Fruit fly (Drosophila melanogaster) whole organism, embryonic: ENCODE measurements around the gene Nup43.
A peak's percentile ranks its signal among the peaks of the same experiment; 100 is the strongest.

Experiments
- ATbp ChIP-seq: fragments of 200-800 bp; sonication (Bioruptor generic); optimal IDR thresholded peaks from 2 replicates; lab custom pipeline; 2017; ENCODE audit warnings: missing biosample characterization, mild to moderate bottlenecking, missing genetic modification characterization, missing genetic modification reagents
- B-H2 ChIP-seq: fragments of 200-800 bp; sonication (Bioruptor generic); optimal IDR thresholded peaks from 2 replicates; lab custom pipeline; 2018; ENCODE audit warnings: missing biosample characterization, mild to moderate bottlenecking, missing genetic modification characterization
- Blimp-1 ChIP-seq: fragments of 200-800 bp; sonication (Bioruptor generic); optimal IDR thresholded peaks from 3 replicates; lab custom pipeline; 2018; ENCODE audit warnings: missing biosample characterization, missing genetic modification characterization, mild to moderate bottlenecking, moderate library complexity, missing genetic modification reagents
- CG10462 ChIP-seq: fragments of 200-800 bp; sonication (Bioruptor generic); optimal IDR thresholded peaks from 2 replicates; lab custom pipeline; 2016; ENCODE audit warnings: missing biosample characterization, missing genetic modification characterization
- CG11695 ChIP-seq: fragments of 200-800 bp; sonication (Bioruptor generic); IDR thresholded peaks from 3 replicates; pipeline ENCODE4 v1.3.6; 2022; ENCODE audit warnings: missing biosample characterization, missing genetic modification characterization
- CG12071 ChIP-seq: fragments of 200-800 bp; sonication (Bioruptor generic); optimal IDR thresholded peaks from 3 replicates; lab custom pipeline; 2018; ENCODE audit warnings: missing biosample characterization, mild to moderate bottlenecking, missing genetic modification characterization
- CG12219 ChIP-seq: fragments of 200-800 bp; sonication (Bioruptor generic); optimal IDR thresholded peaks from 3 replicates; lab custom pipeline; 2018; ENCODE audit warnings: missing biosample characterization, mild to moderate bottlenecking, missing genetic modification characterization
- CG12236 ChIP-seq: fragments of 200-800 bp; sonication (Bioruptor generic); optimal IDR thresholded peaks from 2 replicates; lab custom pipeline; 2016; ENCODE audit warnings: missing biosample characterization, missing genetic modification characterization
- CG14050 ChIP-seq: fragments of 200-800 bp; sonication (Bioruptor generic); IDR thresholded peaks from 3 replicates; pipeline ENCODE4 v1.3.6; 2022; ENCODE audit warnings: missing biosample characterization, missing genetic modification characterization
- CG14667 ChIP-seq: fragments of 200-800 bp; sonication (Bioruptor generic); IDR thresholded peaks from 2 replicates; pipeline ENCODE4 v1.3.6; 2022; ENCODE audit warnings: missing biosample characterization, missing genetic modification characterization
- CG14710 ChIP-seq: fragments of 200-800 bp; sonication (Bioruptor generic); optimal IDR thresholded peaks from 3 replicates; lab custom pipeline; 2019; ENCODE audit warnings: missing biosample characterization, mild to moderate bottlenecking, missing genetic modification characterization, moderate library complexity
- CG14860 ChIP-seq: fragments of 200-800 bp; sonication (Bioruptor generic); IDR thresholded peaks from 3 replicates; pipeline ENCODE4 v1.3.6; 2022; ENCODE audit warnings: missing biosample characterization, missing genetic modification characterization; ENCODE audit not compliant: partially characterized antibody
- CG16779 ChIP-seq: fragments of 200-800 bp; sonication (Bioruptor generic); IDR thresholded peaks from 2 replicates; pipeline ENCODE4 v1.3.6; 2022; ENCODE audit warnings: missing biosample characterization, missing genetic modification characterization
- CG17912 ChIP-seq: fragments of 200-800 bp; sonication (Bioruptor generic); optimal IDR thresholded peaks from 2 replicates; lab custom pipeline; 2018; ENCODE audit warnings: missing biosample characterization, mild to moderate bottlenecking, missing genetic modification characterization
- CG31441 ChIP-seq: fragments of 200-800 bp; sonication (Bioruptor generic); IDR thresholded peaks from 2 replicates; pipeline ENCODE4 v1.3.6; 2022; ENCODE audit warnings: missing biosample characterization, missing genetic modification characterization
- CG3838 ChIP-seq: fragments of 200-800 bp; sonication (Bioruptor generic); optimal IDR thresholded peaks from 3 replicates; lab custom pipeline; 2016; ENCODE audit warnings: missing biosample characterization, missing genetic modification characterization
- CG4617 ChIP-seq: fragments of 200-800 bp; sonication (Bioruptor generic); optimal IDR thresholded peaks from 3 replicates; lab custom pipeline; 2016; ENCODE audit warnings: missing biosample characterization, missing genetic modification characterization, borderline replicate concordance
- CG4854 ChIP-seq: fragments of 200-800 bp; sonication (Bioruptor generic); optimal IDR thresholded peaks from 2 replicates; lab custom pipeline; 2016; ENCODE audit warnings: missing biosample characterization, missing genetic modification characterization, inconsistent platforms
- CG5953 ChIP-seq: fragments of 200-800 bp; sonication (Bioruptor generic); IDR thresholded peaks from 2 replicates; pipeline ENCODE4 v1.3.6; 2022; ENCODE audit warnings: missing biosample characterization, missing genetic modification characterization
- Dad ChIP-seq: fragments of 200-800 bp; sonication (Bioruptor generic); optimal IDR thresholded peaks from 3 replicates; lab custom pipeline; 2016; ENCODE audit warnings: missing biosample characterization, missing genetic modification characterization
- Doc2 ChIP-seq: fragments of 200-800 bp; sonication (Bioruptor generic); IDR thresholded peaks from 2 replicates; pipeline ENCODE4 v1.3.6; 2022; ENCODE audit warnings: missing biosample characterization, missing genetic modification characterization
- E2f2 ChIP-seq: fragments of 200-800 bp; sonication (Bioruptor generic); IDR thresholded peaks from 2 replicates; pipeline ENCODE4 v1.3.6; 2022; ENCODE audit warnings: missing biosample characterization, missing genetic modification characterization
- Ets97D ChIP-seq: fragments of 200-800 bp; sonication (Bioruptor generic); optimal IDR thresholded peaks from 3 replicates; lab custom pipeline; 2016; ENCODE audit warnings: missing biosample characterization, missing genetic modification characterization
- Fer1 ChIP-seq: fragments of 200-800 bp; sonication (Bioruptor generic); optimal IDR thresholded peaks from 2 replicates; lab custom pipeline; 2017; ENCODE audit warnings: missing biosample characterization, mild to moderate bottlenecking, missing genetic modification characterization
- Hr39 ChIP-seq: fragments of >200 bp; optimal IDR thresholded peaks from 2 replicates; lab custom pipeline; 2017
- NC2β ChIP-seq: fragments of 200-800 bp; sonication (Bioruptor generic); optimal IDR thresholded peaks from 2 replicates; lab custom pipeline; 2016; ENCODE audit warnings: missing biosample characterization, missing genetic modification characterization
- Rx ChIP-seq: fragments of 200-800 bp; sonication (Bioruptor generic); IDR thresholded peaks from 2 replicates; pipeline ENCODE4 v1.3.6; 2022; ENCODE audit warnings: missing biosample characterization, missing genetic modification characterization
- Sox100B ChIP-seq: fragments of 200-800 bp; sonication (Bioruptor generic); optimal IDR thresholded peaks from 3 replicates; lab custom pipeline; 2018; ENCODE audit warnings: missing biosample characterization, mild to moderate bottlenecking, missing genetic modification characterization
- Sry-δ ChIP-seq: fragments of 200-800 bp; sonication (Bioruptor generic); optimal IDR thresholded peaks from 2 replicates; lab custom pipeline; 2016; ENCODE audit warnings: missing biosample characterization, missing genetic modification characterization
- ato ChIP-seq: fragments of 200-800 bp; sonication (Bioruptor generic); IDR thresholded peaks from 2 replicates; pipeline ENCODE4 v1.3.6; 2022; ENCODE audit warnings: missing biosample characterization, missing genetic modification characterization; ENCODE audit not compliant: partially characterized antibody
- br ChIP-seq: fragments of >200 bp; optimal IDR thresholded peaks from 2 replicates; lab custom pipeline; 2017
- btn ChIP-seq: fragments of 200-800 bp; sonication (Bioruptor generic); optimal IDR thresholded peaks from 2 replicates; lab custom pipeline; 2016; ENCODE audit warnings: missing biosample characterization, missing genetic modification characterization
- cad ChIP-seq: fragments of >200 bp; optimal IDR thresholded peaks from 2 replicates; lab custom pipeline; 2017; ENCODE audit warnings: missing biosample characterization, missing genetic modification characterization
- cato ChIP-seq: fragments of 200-800 bp; sonication (Bioruptor generic); optimal IDR thresholded peaks from 2 replicates; lab custom pipeline; 2016; ENCODE audit warnings: missing biosample characterization, missing genetic modification characterization, borderline replicate concordance
- chinmo ChIP-seq: fragments of 200-800 bp; sonication (Bioruptor generic); IDR thresholded peaks from 4 replicates; pipeline ENCODE4 v1.3.6; 2022; ENCODE audit warnings: missing biosample characterization, missing genetic modification characterization; ENCODE audit not compliant: partially characterized antibody
- dmrt99B ChIP-seq: fragments of 200-800 bp; sonication (Bioruptor generic); optimal IDR thresholded peaks from 2 replicates; lab custom pipeline; 2018; ENCODE audit warnings: missing biosample characterization, mild to moderate bottlenecking, missing genetic modification characterization, moderate library complexity
- ems ChIP-seq: fragments of 200-800 bp; sonication (Bioruptor generic); optimal IDR thresholded peaks from 3 replicates; lab custom pipeline; 2016; ENCODE audit warnings: missing biosample characterization, missing genetic modification characterization
- fru ChIP-seq: fragments of >200 bp; optimal IDR thresholded peaks from 2 replicates; lab custom pipeline; 2017
- kay ChIP-seq: fragments of 200-800 bp; sonication (Bioruptor generic); optimal IDR thresholded peaks from 2 replicates; lab custom pipeline; 2016; ENCODE audit warnings: missing biosample characterization, missing genetic modification characterization
- klu ChIP-seq: fragments of 200-800 bp; sonication (Bioruptor generic); IDR thresholded peaks from 2 replicates; pipeline ENCODE4 v1.3.6; 2022; ENCODE audit warnings: missing biosample characterization, missing genetic modification characterization
- nerfin-1 ChIP-seq: fragments of 200-800 bp; sonication (Bioruptor generic); optimal IDR thresholded peaks from 3 replicates; lab custom pipeline; 2019; ENCODE audit warnings: missing biosample characterization, mild to moderate bottlenecking, missing genetic modification characterization, moderate library complexity
- pan ChIP-seq, 4 experiments: fragments of >200 bp in 3 of 4; fragments of 200-800 bp in 1 of 4; sonication (Bioruptor generic) in 1 of 4; optimal IDR thresholded peaks in 3 of 4; IDR thresholded peaks in 1 of 4; 2 replicates each; pipeline versions ENCODE4 v1.3.6 to Lab custom; 2017 to 2022; ENCODE audit warnings: missing biosample characterization in 2 of 4, missing genetic modification characterization in 2 of 4, mixed read lengths in 1 of 4
- pnt ChIP-seq: fragments of 200-800 bp; sonication (Bioruptor generic); optimal IDR thresholded peaks from 3 replicates; lab custom pipeline; 2016; ENCODE audit warnings: missing biosample characterization, missing genetic modification characterization
- pzg ChIP-seq: fragments of 200-800 bp; sonication (Bioruptor generic); optimal IDR thresholded peaks from 3 replicates; lab custom pipeline; 2018; ENCODE audit warnings: missing biosample characterization, mild to moderate bottlenecking, missing genetic modification characterization, moderate library complexity
- sim ChIP-seq: fragments of 200-800 bp; sonication (Bioruptor generic); IDR thresholded peaks from 2 replicates; pipeline ENCODE4 v1.3.6; 2022; ENCODE audit warnings: missing biosample characterization, missing genetic modification characterization
- slp2 ChIP-seq: fragments of 200-800 bp; sonication (Bioruptor generic); optimal IDR thresholded peaks from 2 replicates; lab custom pipeline; 2016; ENCODE audit warnings: missing biosample characterization, missing genetic modification characterization
- sob ChIP-seq: fragments of 200-800 bp; sonication (Bioruptor generic); IDR thresholded peaks from 2 replicates; pipeline ENCODE4 v1.3.6; 2022; ENCODE audit warnings: missing biosample characterization, missing genetic modification characterization
- tin ChIP-seq: fragments of 200-800 bp; sonication (Bioruptor generic); optimal IDR thresholded peaks from 3 replicates; lab custom pipeline; 2016; ENCODE audit warnings: missing biosample characterization, missing genetic modification characterization
- wor ChIP-seq: fragments of 200-800 bp; sonication (Bioruptor generic); IDR thresholded peaks from 2 replicates; pipeline ENCODE4 v1.3.6; 2022; ENCODE audit warnings: missing biosample characterization, missing genetic modification characterization

The Nup43 gene

dm6 chr3R:18402549-18403429, 36.4 kb downstream of the Nup43 start, which contains the start of the genes Wdr37 and koko (continued):
- TF ChIP-seq CG14710 (tag; lab: Kevin White, UChicago) (peak; percentile 98), chinmo (GFP tag; lab: Robert Waterston, UW) (0 out of 4 replicates have a peak, but pooled peaks have one; percentile 28), Sry-δ (GFP tag; lab: Kevin White, UChicago) (peak; percentile 51), CG17912 (GFP tag; lab: Kevin White, UChicago) (peak; percentile 48), sob (peak; percentile 98), CG14667 (GFP tag; lab: Robert Waterston, UW) (peak; percentile 99), ato (GFP tag; lab: Robert Waterston, UW) (peak; percentile 52; the same call in 1 of the 2 replicates), Doc2 (GFP tag; lab: Robert Waterston, UW) (peak; percentile 81), cato (peak; percentile 94), CG10462 (peak; percentile 94), ems (GFP tag; lab: Kevin White, UChicago) (peak; percentile 67), CG3838 (GFP tag; lab: Kevin White, UChicago) (peak; percentile 84), wor (GFP tag; lab: Robert Waterston, UW) (peak; percentile 97), pzg (GFP tag; lab: Kevin White, UChicago) (peak; percentile 46), CG14860 (GFP tag; lab: Robert Waterston, UW) (0 out of 3 replicates have a peak, but pooled peaks have one; percentile 37), NC2β (GFP tag; lab: Kevin White, UChicago) (peak; percentile 78), ATbp (peak; percentile 89), br (lab: Kevin White, UChicago) (no peak), CG16779 (GFP tag; lab: Robert Waterston, UW) (no peak), Sox100B (GFP tag; lab: Kevin White, UChicago) (peak; percentile 98), CG4617 (peak; percentile 86), cad (no peak), pan (optimal IDR thresholded peaks at IDR 0.05; lab: Kevin White, UChicago) (no peak), pan (GFP tag; optimal IDR thresholded peaks at IDR 0.05 in 1 of 2, IDR thresholded peaks at IDR 0.05 in 1 of 2) (peak in 1 of 2 experiments; percentile 99), klu (peak; percentile 99), nerfin-1 (tag; lab: Kevin White, UChicago) (peak; percentile 95), kay (GFP tag; lab: Kevin White, UChicago) (peak; percentile 94), sim (GFP tag; lab: Robert Waterston, UW) (peak; percentile 96), Blimp-1 (GFP tag; lab: Kevin White, UChicago) (peak; percentile 94), CG5953 (GFP tag; lab: Robert Waterston, UW) (peak; percentile 88), dmrt99B (peak; percentile 98), Dad (GFP tag; lab: Kevin White, UChicago) (peak; percentile 56), CG11695 (GFP tag; lab: Robert Waterston, UW) (peak; percentile 99), CG31441 (GFP tag; lab: Robert Waterston, UW) (peak; percentile 99), Ets97D (GFP tag; lab: Kevin White, UChicago) (peak; percentile 29), E2f2 (peak; percentile 86), slp2 (GFP tag; lab: Kevin White, UChicago) (peak; percentile 45), CG12219 (GFP tag; lab: Kevin White, UChicago) (peak; percentile 79), btn (GFP tag; lab: Kevin White, UChicago) (peak; percentile 69), fru (no peak), CG12071 (peak; percentile 24), tin (peak; percentile 96), Rx (peak; percentile 83), CG4854 (GFP tag; lab: Kevin White, UChicago) (peak; percentile 66), CG14050 (GFP tag; lab: Robert Waterston, UW) (peak; percentile 95), CG12236 (peak; percentile 59), Fer1 (GFP tag; lab: Kevin White, UChicago) (peak; percentile 95), Hr39 (lab: Kevin White, UChicago) (no peak), pnt (peak; percentile 69), B-H2 (GFP tag; lab: Kevin White, UChicago) (peak; percentile 94)
